Worm (Caenorhabditis elegans) whole organism, L1 larva: Measurements from ENCODE around the gene hrpu-1.

ENCODE experiments used
- blmp-1 ChIP-seq: fragments of 150-350 bp; optimal IDR thresholded peaks from 2 replicates; lab custom pipeline; 2014; ENCODE audit warnings: missing biosample characterization, missing genetic modification characterization
- ces-1 ChIP-seq: fragments of 150-350 bp; optimal IDR thresholded peaks from 2 replicates; lab custom pipeline; 2014; ENCODE audit warnings: missing biosample characterization, missing genetic modification reagents, missing genetic modification characterization
- efl-3 ChIP-seq: fragments of 200-800 bp; sonication (Bioruptor generic); optimal IDR thresholded peaks from 2 replicates; lab custom pipeline; 2018; ENCODE audit warnings: mild to moderate bottlenecking, missing genetic modification characterization, missing compliant biosample characterization
- elt-2 ChIP-seq: sonication (generic microtip); optimal IDR thresholded peaks from 2 replicates; lab custom pipeline; 2016; ENCODE audit warnings: missing genetic modification characterization, mild to moderate bottlenecking, inconsistent platforms, missing compliant biosample characterization, missing genetic modification reagents
- elt-3 ChIP-seq, 6 experiments: fragments of 150-350 bp in 1 of 6; sonication (generic microtip); optimal IDR thresholded peaks; 2 replicates each; lab custom pipeline; 2017 to 2018; ENCODE audit warnings: missing biosample characterization in 6 of 6, missing genetic modification characterization in 6 of 6, inconsistent platforms in 1 of 6
- ets-5 ChIP-seq: fragments of 200-800 bp; sonication (Bioruptor generic); IDR thresholded peaks from 2 replicates; pipeline ENCODE4 v1.3.6; 2022; ENCODE audit warnings: missing genetic modification characterization, missing compliant biosample characterization
- irx-1 ChIP-seq: sonication (generic microtip); optimal IDR thresholded peaks from 2 replicates; lab custom pipeline; 2016; ENCODE audit warnings: missing genetic modification characterization, missing compliant biosample characterization
- jun-1 ChIP-seq: fragments of 150-350 bp; optimal IDR thresholded peaks from 2 replicates; lab custom pipeline; 2014; ENCODE audit warnings: missing biosample characterization, missing genetic modification reagents, missing genetic modification characterization
- lsy-2 ChIP-seq, 2 experiments: fragments of 150-350 bp; optimal IDR thresholded peaks; 2 replicates each; lab custom pipeline; 2014; ENCODE audit warnings: missing biosample characterization in 2 of 2, missing genetic modification characterization in 2 of 2
- mdl-1 ChIP-seq, 2 experiments: fragments of 150-350 bp; optimal IDR thresholded peaks; 2 replicates each; lab custom pipeline; 2014 to 2017; ENCODE audit warnings: missing biosample characterization in 2 of 2, missing genetic modification characterization in 2 of 2, inconsistent platforms in 1 of 2
- nhr-11 ChIP-seq: fragments of 150-350 bp; optimal IDR thresholded peaks from 2 replicates; lab custom pipeline; 2014; ENCODE audit warnings: missing biosample characterization, missing genetic modification characterization
- nhr-19 ChIP-seq: fragments of 200-800 bp; sonication (Bioruptor generic); conservative IDR thresholded peaks from 2 replicates; pipeline ENCODE4 v1.3.6; 2022; ENCODE audit warnings: missing genetic modification characterization, missing compliant biosample characterization
- nhr-28 ChIP-seq: fragments of 150-350 bp; optimal IDR thresholded peaks from 2 replicates; lab custom pipeline; 2014; ENCODE audit warnings: missing biosample characterization, missing genetic modification characterization
- nhr-76 ChIP-seq: sonication (generic microtip); optimal IDR thresholded peaks from 2 replicates; lab custom pipeline; 2017; ENCODE audit warnings: missing biosample characterization, missing genetic modification characterization
- nhr-90 ChIP-seq: sonication (generic microtip); optimal IDR thresholded peaks from 2 replicates; lab custom pipeline; 2016; ENCODE audit warnings: mild to moderate bottlenecking, missing genetic modification characterization, missing compliant biosample characterization; ENCODE audit not compliant: poor library complexity

hrpu-1 gene

DNA sequence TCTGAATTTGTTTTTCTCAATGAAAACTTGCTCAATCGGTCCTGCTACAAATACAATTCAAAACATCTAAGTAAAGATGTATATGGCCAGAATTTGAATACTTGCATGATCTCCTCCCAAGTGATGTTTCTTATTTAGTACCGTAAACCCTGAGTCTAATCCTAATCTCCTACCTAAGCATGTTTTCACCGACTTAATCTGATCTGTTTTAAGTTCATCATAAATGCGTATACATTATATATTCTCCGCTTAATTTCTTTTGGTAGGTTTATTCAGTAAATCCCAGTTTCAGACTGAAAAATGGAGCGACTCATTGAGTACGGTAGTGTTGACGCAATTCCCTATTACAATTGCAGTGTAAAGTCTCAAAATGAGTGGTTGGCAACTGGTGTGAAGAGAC lies 35.0 kb downstream of the hrpu-1 start, which contains the start of gene srt-50:
srt-50 (plus strand) TSS at position 301 of the 400 bp plus-strand sequence.
- TF ChIP-seq efl-3 (GFP tag; lab: Kevin White, UChicago) = no peak
- TF ChIP-seq irx-1 (tag; lab: Kevin White, UChicago) = no peak
- TF ChIP-seq lsy-2 (tag; optimal IDR thresholded peaks at IDR 0.05; lab: Kevin White, UChicago) = no peak
- TF ChIP-seq elt-3 (tag; optimal IDR thresholded peaks at IDR 0.05; lab: Kevin White, UChicago) = no peak
- no peak for TF ChIP-seq nhr-11 (tag; lab: Kevin White, UChicago)
- no peak for TF ChIP-seq nhr-76
- TF ChIP-seq nhr-90 = no peak
- no peak for TF ChIP-seq elt-2 (tag; lab: Kevin White, UChicago)
- TF ChIP-seq, all 84 proteins: peak for 0

DNA sequence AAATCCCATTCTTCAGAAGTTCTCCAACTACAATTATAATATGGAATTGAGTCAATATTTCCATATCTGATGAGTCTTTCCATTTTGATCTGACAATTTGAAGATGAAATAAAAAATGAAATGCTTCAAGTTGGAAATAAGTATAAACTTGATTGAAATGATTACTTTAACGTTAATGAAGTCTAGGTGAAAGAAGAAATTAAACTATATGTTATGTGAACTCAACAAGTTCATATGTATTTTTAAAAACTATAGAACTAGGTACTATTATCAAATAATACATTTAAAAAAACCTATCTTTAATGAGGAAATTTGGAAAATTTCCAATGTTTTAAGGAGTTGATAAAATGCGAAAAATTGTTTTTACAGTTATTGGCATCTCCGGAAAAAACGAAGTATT lies 58.9 kb downstream of the hrpu-1 start, which contains the start of gene srt-49:
srt-49 (minus strand) TSS at position 101 of the 400 bp plus-strand sequence.
- TF ChIP-seq mdl-1 (tag; optimal IDR thresholded peaks at IDR 0.05; lab: Kevin White, UChicago) (no peak), ets-5 (no peak), jun-1 (tag; lab: Kevin White, UChicago) (no peak), elt-2 (tag; lab: Kevin White, UChicago) (no peak), efl-3 (GFP tag; lab: Kevin White, UChicago) (no peak), elt-3 (tag; optimal IDR thresholded peaks at IDR 0.05; lab: Kevin White, UChicago) (no peak), nhr-19 (no peak), nhr-28 (tag; lab: Kevin White, UChicago) (no peak), ces-1 (GFP tag; lab: Kevin White, UChicago) (no peak), blmp-1 (tag; lab: Kevin White, UChicago) (no peak), nhr-90 (no peak)
